Fruit fly (Drosophila melanogaster): ENCODE measurements around the gene CG5708.

The CG5708 gene

dm6 chr2L:10200847-10201246, 25.8 kb downstream of the CG5708 start, which contains the start of the genes Ripalpha and RpL7 (continued):
- TF ChIP-seq CG16813 (GFP tag; IDR thresholded peaks at IDR 0.05; ENCODE audit: partially characterized antibody), result peak; percentile 94
- TF ChIP-seq CG42726 (GFP tag; IDR thresholded peaks at IDR 0.05; ENCODE audit: partially characterized antibody), result peak; percentile 99
- peak; percentile 97 for TF ChIP-seq CG12391 (tag; optimal IDR thresholded peaks at IDR 0.05)
- TF ChIP-seq caup (GFP tag; optimal IDR thresholded peaks at IDR 0.05; ENCODE audit: severe bottlenecking), result peak; percentile 99
- TF ChIP-seq CG2129 (GFP tag; IDR thresholded peaks at IDR 0.05; ENCODE audit: partially characterized antibody), result peak; percentile 48
- TF ChIP-seq grau (tag; optimal IDR thresholded peaks at IDR 0.05), result peak; percentile 88
- peak; percentile 84 for TF ChIP-seq Ssrp (tag; optimal IDR thresholded peaks at IDR 0.05)
- peak; percentile 64 for TF ChIP-seq CG1832 (GFP tag; optimal IDR thresholded peaks at IDR 0.05)
- no peak for TF ChIP-seq Tbp (GFP tag; optimal IDR thresholded peaks at IDR 0.05)
- TF ChIP-seq CkIIα-i1 (GFP tag; IDR thresholded peaks at IDR 0.05), result peak; percentile 83; the same call in 1 of the 2 replicates
- TF ChIP-seq CG18011 (GFP tag; optimal IDR thresholded peaks at IDR 0.05), result peak; percentile 92
- TF ChIP-seq emc (GFP tag; optimal IDR thresholded peaks at IDR 0.05), result peak; percentile 98
- peak; percentile 90 for TF ChIP-seq unc-4 (GFP tag; IDR thresholded peaks at IDR 0.05; ENCODE audit: partially characterized antibody)
- peak; percentile 98 for TF ChIP-seq trh (GFP tag; optimal IDR thresholded peaks at IDR 0.05)
- peak; percentile 93 for TF ChIP-seq Jarid2 (GFP tag; optimal IDR thresholded peaks at IDR 0.05)
- peak; percentile 96 for TF ChIP-seq CG8290 (GFP tag; optimal IDR thresholded peaks at IDR 0.05)
- TF ChIP-seq CG8290 (tag; optimal IDR thresholded peaks at IDR 0.05), result peak; percentile 95 to 99
- TF ChIP-seq CG15479 (GFP tag; optimal IDR thresholded peaks at IDR 0.05), result peak; percentile 95
- peak; percentile 98 for TF ChIP-seq CG11398 (GFP tag; optimal IDR thresholded peaks at IDR 0.05)
- peak; percentile 81 for TF ChIP-seq Xrp1 (GFP tag; IDR thresholded peaks at IDR 0.05)
- TF ChIP-seq Doc2 (GFP tag; IDR thresholded peaks at IDR 0.05), result no peak
- TF ChIP-seq BEAF-32 (GFP tag; optimal IDR thresholded peaks at IDR 0.05), result peak; percentile 98
- peak; percentile 95 for TF ChIP-seq nmo (GFP tag; optimal IDR thresholded peaks at IDR 0.05)
- TF ChIP-seq klu (GFP tag; IDR thresholded peaks at IDR 0.05), result peak; percentile 84
- TF ChIP-seq CG15696 (tag; optimal IDR thresholded peaks at IDR 0.05), result peak; percentile 79
- peak; percentile 92 for TF ChIP-seq kay (GFP tag; optimal IDR thresholded peaks at IDR 0.05)
- TF ChIP-seq Atf6 (GFP tag; IDR thresholded peaks at IDR 0.05), result peak; percentile 94
- peak; percentile 98 for TF ChIP-seq CG18599 (GFP tag; optimal IDR thresholded peaks at IDR 0.05)
- peak; percentile 98 for TF ChIP-seq fu2 (GFP tag; optimal IDR thresholded peaks at IDR 0.05)
- peak; percentile 97 for TF ChIP-seq CG12744 (GFP tag; optimal IDR thresholded peaks at IDR 0.05)
- peak; percentile 93 for TF ChIP-seq CG10959 (GFP tag; IDR thresholded peaks at IDR 0.05)
- TF ChIP-seq CG13287 (GFP tag; IDR thresholded peaks at IDR 0.05; ENCODE audit: partially characterized antibody), result peak; percentile 93
- peak; percentile 94 for TF ChIP-seq Chrac-16 (GFP tag; optimal IDR thresholded peaks at IDR 0.05)
- peak in 1 of 3 experiments; percentile 78 for TF ChIP-seq lola (GFP tag; optimal IDR thresholded peaks at IDR 0.05)
- TF ChIP-seq Dip2 (GFP tag; IDR thresholded peaks at IDR 0.05), result no peak
- peak; percentile 97 for TF ChIP-seq CG5245 (GFP tag; optimal IDR thresholded peaks at IDR 0.05)
- TF ChIP-seq CG14441 (GFP tag; IDR thresholded peaks at IDR 0.05), result peak; percentile 93
- peak; percentile 97 for TF ChIP-seq CG9817 (tag; optimal IDR thresholded peaks at IDR 0.05)
- TF ChIP-seq pzg (GFP tag; optimal IDR thresholded peaks at IDR 0.05), result peak; percentile 100
- TF ChIP-seq Dad (GFP tag; optimal IDR thresholded peaks at IDR 0.05), result peak; percentile 99
- TF ChIP-seq fd102C (GFP tag; optimal IDR thresholded peaks at IDR 0.05), result peak; percentile 97
- peak; percentile 50 for TF ChIP-seq hkb (optimal IDR thresholded peaks at IDR 0.05)
- peak; percentile 95 for TF ChIP-seq hkb (GFP tag; IDR thresholded peaks at IDR 0.05)
- TF ChIP-seq CG11456 (GFP tag; IDR thresholded peaks at IDR 0.05), result peak; percentile 99
- peak; percentile 98 for TF ChIP-seq Bgb (GFP tag; IDR thresholded peaks at IDR 0.05; ENCODE audit: partially characterized antibody)
- peak; percentile 93 for TF ChIP-seq CG31224 (GFP tag; IDR thresholded peaks at IDR 0.05)
- peak; percentile 92 for TF ChIP-seq CG18476 (GFP tag; optimal IDR thresholded peaks at IDR 0.05)
- TF ChIP-seq CG6791 (GFP tag; IDR thresholded peaks at IDR 0.05; ENCODE audit: partially characterized antibody), result peak; percentile 95
- peak; percentile 78 for TF ChIP-seq fd96Cb (tag; optimal IDR thresholded peaks at IDR 0.05)
- TF ChIP-seq Ets97D (GFP tag; optimal IDR thresholded peaks at IDR 0.05), result peak; percentile 100

Measured in whole organism, embryonic.